Worm (Caenorhabditis elegans): Measurements from ENCODE around the gene fbxb-105.

DNA sequence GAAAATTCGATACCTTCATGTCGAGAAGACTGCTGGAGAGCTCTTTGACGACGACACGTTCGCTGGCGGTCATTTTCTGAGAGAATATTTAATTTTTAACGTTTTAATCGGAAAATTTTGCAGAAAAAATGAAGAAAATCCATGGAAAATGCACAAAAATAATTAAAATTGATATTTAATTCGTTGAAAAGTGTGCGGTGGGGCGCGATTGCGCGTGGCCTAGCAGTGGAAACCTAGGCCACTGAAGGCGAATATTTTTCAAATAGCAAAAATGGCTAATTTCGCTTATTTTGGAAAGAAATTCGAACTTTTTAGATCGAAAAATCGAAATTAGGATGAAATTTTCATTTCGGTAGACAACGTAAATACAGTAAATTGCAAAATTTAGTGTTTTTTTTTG lies 18.2 kb downstream of the fbxb-105 start, which contains the start of gene F29A7.6:
- TF ChIP-seq dpl-1 (GFP tag; optimal IDR thresholded peaks at IDR 0.05) (peak; percentile 56), ztf-7 (tag; optimal IDR thresholded peaks at IDR 0.05) (no peak), pha-4 (GFP tag; IDR thresholded peaks at IDR 0.05) (no peak), pha-4 (tag; optimal IDR thresholded peaks at IDR 0.05) (no peak), sdz-12 (GFP tag; optimal IDR thresholded peaks at IDR 0.05) (no peak), nhr-28 (tag; optimal IDR thresholded peaks at IDR 0.05) (peak; percentile 12), tra-1 (GFP tag; IDR thresholded peaks at IDR 0.05) (0 out of 2 replicates have a peak, but pooled peaks have one; percentile 6), egl-27 (tag; optimal IDR thresholded peaks at IDR 0.05) (no peak), nhr-11 (tag; optimal IDR thresholded peaks at IDR 0.05) (peak; percentile 10), aly-2 (tag; optimal IDR thresholded peaks at IDR 0.05) (no peak)
